Fruit fly (Drosophila melanogaster): ENCODE measurements around the gene Tm2.

DNA sequence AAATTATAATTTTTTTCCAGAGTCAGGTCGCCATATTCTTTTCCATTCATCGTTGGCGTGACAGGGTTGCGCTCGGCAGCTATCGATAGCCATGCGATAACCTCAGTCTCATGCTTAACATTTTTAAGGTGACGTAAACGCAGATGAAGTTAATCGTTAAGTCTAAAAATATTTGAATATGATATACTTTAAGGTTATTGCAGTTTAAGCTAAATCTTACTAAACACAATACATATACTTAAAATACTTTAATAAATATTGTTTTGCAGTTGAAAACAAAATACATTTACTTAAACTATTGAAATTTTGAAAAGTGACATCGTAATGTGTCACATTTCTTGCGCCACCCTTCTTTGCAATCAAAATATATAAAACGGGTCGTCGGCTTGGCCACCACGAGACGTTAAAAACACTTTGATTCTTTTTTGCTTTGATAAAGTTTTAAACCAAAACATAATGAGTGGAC, 34.8 kb upstream of the Tm2 start, which contains the start of the genes Cp190 and CG4338:
- TF ChIP-seq CTCF (optimal IDR thresholded peaks at IDR 0.05), result no peak
- no peak for TF ChIP-seq CG8478 (optimal IDR thresholded peaks at IDR 0.05)
